Worm (Caenorhabditis elegans): ENCODE results near the gene atg-2.

Gene atg-2

DNA sequence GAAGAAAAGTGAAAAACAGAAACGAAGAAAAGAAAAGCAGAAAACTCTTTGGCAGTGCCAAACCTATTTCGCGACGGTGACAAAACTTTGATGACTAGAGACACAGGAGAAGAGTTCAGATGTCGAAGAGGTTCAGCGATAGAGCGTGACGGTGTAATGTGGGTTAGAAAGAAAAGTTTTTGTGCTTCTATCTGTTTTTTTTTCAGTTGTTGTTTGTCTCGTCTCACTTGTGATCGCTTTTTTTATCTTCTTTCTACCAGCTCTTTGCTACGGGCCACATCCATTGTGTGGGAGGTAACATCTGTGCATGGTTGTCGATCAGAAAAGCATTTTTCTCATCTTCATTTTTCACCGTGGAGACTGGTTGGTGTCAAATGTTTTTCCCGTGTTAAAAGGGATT is 19.3 kb downstream of the atg-2 start, which contains the start of gene F41B4.1 (continued):
- TF ChIP-seq rnt-1 (tag; optimal IDR thresholded peaks at IDR 0.05) = peak; percentile 74

DNA sequence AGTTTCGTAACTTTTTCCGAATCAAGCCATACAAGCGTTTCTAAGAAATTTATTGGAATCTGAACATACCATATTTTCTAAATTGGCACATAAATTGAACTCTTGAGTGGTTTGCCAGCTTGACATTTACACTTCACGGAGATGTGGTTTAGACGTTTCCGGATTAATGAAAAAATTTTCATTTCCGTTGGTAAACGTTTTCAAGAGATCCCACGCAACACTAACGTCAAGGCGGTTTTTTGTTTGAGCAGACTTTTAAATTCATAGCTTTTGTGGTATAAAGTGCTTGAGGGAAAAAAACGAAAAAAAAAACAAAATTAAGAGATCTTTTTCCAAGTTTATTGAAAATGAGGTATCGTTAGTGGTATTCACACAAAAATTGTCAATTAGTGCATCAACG is 28.6 kb downstream of the atg-2 start, which contains the start of gene F41B4.2:
Gene F41B4.2, minus strand, starts transcription at position 101 of the 400 bp plus-strand sequence.
- TF ChIP-seq xbp-1 (tag; optimal IDR thresholded peaks at IDR 0.05) (no peak), nhr-11 (tag; optimal IDR thresholded peaks at IDR 0.05) (no peak), grh-1 (GFP tag; IDR thresholded peaks at IDR 0.05) (no peak), nhr-90 (tag; optimal IDR thresholded peaks at IDR 0.05; ENCODE audit: poor library complexity) (no peak), unc-30 (tag; optimal IDR thresholded peaks at IDR 0.05) (no peak), fkh-8 (tag; optimal IDR thresholded peaks at IDR 0.05) (no peak), pqm-1 (tag; optimal IDR thresholded peaks at IDR 0.05) (no peak)

DNA sequence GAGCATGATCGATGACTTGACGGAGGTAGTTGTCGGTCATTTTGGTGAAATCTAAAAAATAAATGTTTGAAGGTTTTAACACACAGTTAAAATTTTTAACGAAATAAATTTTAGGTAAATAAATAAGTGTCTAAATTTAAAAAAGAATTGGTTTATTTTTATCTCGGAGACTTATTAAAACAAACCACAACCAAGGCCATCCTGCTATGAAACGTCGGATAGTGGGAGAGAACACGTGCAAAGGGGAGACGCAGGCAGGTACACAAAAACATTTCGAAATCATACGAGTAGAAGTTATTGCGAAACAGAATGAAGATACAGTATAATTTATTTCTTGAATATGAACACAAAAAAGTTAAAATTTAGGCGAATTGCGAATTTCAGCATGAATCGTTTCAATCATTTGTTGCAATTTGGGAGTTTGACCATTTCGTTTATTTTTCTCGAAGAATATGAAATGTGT is 29.5 kb downstream of the atg-2 start, which contains the start of gene F41B4.3:
Gene F41B4.3, minus strand, starts transcription at position 51 of the 463 bp plus-strand sequence.
- TF ChIP-seq ama-1 (optimal IDR thresholded peaks at IDR 0.05) = no peak
- TF ChIP-seq nhr-84 (tag; optimal IDR thresholded peaks at IDR 0.05) = no peak
- TF ChIP-seq blmp-1 (tag; optimal IDR thresholded peaks at IDR 0.05) = peak; percentile 36
- TF ChIP-seq lin-13 (GFP tag; optimal IDR thresholded peaks at IDR 0.05) = no peak
- peak; percentile 34 for TF ChIP-seq snu-23 (GFP tag; optimal IDR thresholded peaks at IDR 0.05)
- no peak for TF ChIP-seq fkh-10 (GFP tag; optimal IDR thresholded peaks at IDR 0.05)
- no peak for TF ChIP-seq pag-3 (tag; optimal IDR thresholded peaks at IDR 0.05; ENCODE audit: borderline replicate concordance, insufficient read depth)
- no peak for TF ChIP-seq fos-1 (tag; optimal IDR thresholded peaks at IDR 0.05)
- TF ChIP-seq lin-14 (GFP tag; optimal IDR thresholded peaks at IDR 0.05) = peak; percentile 61
- peak in 1 of 3 experiments; percentile 30 for TF ChIP-seq ceh-82 (tag; optimal IDR thresholded peaks at IDR 0.05)
- TF ChIP-seq hlh-4 (tag; optimal IDR thresholded peaks at IDR 0.05) = no peak
- peak; percentile 99 for TF ChIP-seq xbp-1 (tag; optimal IDR thresholded peaks at IDR 0.05)
- no peak for TF ChIP-seq hpl-2 (GFP tag; optimal IDR thresholded peaks at IDR 0.05)
- TF ChIP-seq sup-37 (GFP tag; optimal IDR thresholded peaks at IDR 0.05) = no peak
- TF ChIP-seq nhr-19 (GFP tag; conservative IDR thresholded peaks at IDR 0.05) = no peak
- no peak for TF ChIP-seq lin-39 (tag; optimal IDR thresholded peaks at IDR 0.05)
- TF ChIP-seq zip-4 (GFP tag; optimal IDR thresholded peaks at IDR 0.05) = peak; percentile 64
- TF ChIP-seq ets-5 (GFP tag; IDR thresholded peaks at IDR 0.05) = no peak
- TF ChIP-seq grh-1 (GFP tag; IDR thresholded peaks at IDR 0.05) = no peak
- TF ChIP-seq ceh-90 (tag; optimal IDR thresholded peaks at IDR 0.05) = no peak
- peak in 1 of 2 experiments; percentile 9 for TF ChIP-seq lin-35 (GFP tag; optimal IDR thresholded peaks at IDR 0.05)
- peak in 1 of 2 experiments; percentile 54 for TF ChIP-seq mdl-1 (tag; optimal IDR thresholded peaks at IDR 0.05)
- no peak for TF ChIP-seq unc-86 (tag; optimal IDR thresholded peaks at IDR 0.05)
- peak; percentile 72 for TF ChIP-seq mep-1 (tag; optimal IDR thresholded peaks at IDR 0.05)
- TF ChIP-seq lin-15B (tag; optimal IDR thresholded peaks at IDR 0.05) = no peak
- TF ChIP-seq ztf-4 (tag; optimal IDR thresholded peaks at IDR 0.05) = no peak
- TF ChIP-seq pqm-1 (tag; optimal IDR thresholded peaks at IDR 0.05) = no peak
- no peak for TF ChIP-seq ceh-8 (GFP tag; optimal IDR thresholded peaks at IDR 0.05)
- no peak for TF ChIP-seq nhr-85 (tag)
- TF ChIP-seq vab-15 (tag; optimal IDR thresholded peaks at IDR 0.05) = no peak
- TF ChIP-seq C04F5.9 (tag; optimal IDR thresholded peaks at IDR 0.05) = no peak
- TF ChIP-seq swsn-7 (tag; optimal IDR thresholded peaks at IDR 0.05) = no peak
- no peak for TF ChIP-seq egl-13 (tag; optimal IDR thresholded peaks at IDR 0.05)
- no peak for TF ChIP-seq mef-2 (tag; optimal IDR thresholded peaks at IDR 0.05)
- TF ChIP-seq nhr-12 (tag; optimal IDR thresholded peaks at IDR 0.05) = no peak
- TF ChIP-seq pax-3 (tag; optimal IDR thresholded peaks at IDR 0.05) = no peak
- peak; percentile 29 for TF ChIP-seq nhr-47 (tag; optimal IDR thresholded peaks at IDR 0.05)
- no peak for TF ChIP-seq tlp-1 (tag; optimal IDR thresholded peaks at IDR 0.05)
- no peak for TF ChIP-seq ceh-88 (GFP tag; IDR thresholded peaks at IDR 0.05)
- TF ChIP-seq rnt-1 (tag; optimal IDR thresholded peaks at IDR 0.05) = peak; percentile 29
- TF ChIP-seq jun-1 (tag; optimal IDR thresholded peaks at IDR 0.05) = no peak
- TF ChIP-seq skn-1 (tag; optimal IDR thresholded peaks at IDR 0.05) = peak; percentile 61
- TF ChIP-seq efl-1 (optimal IDR thresholded peaks at IDR 0.05) = peak in 1 of 2 experiments; percentile 13
- TF ChIP-seq efl-1 (GFP tag; optimal IDR thresholded peaks at IDR 0.05 in 1 of 2) = peak in 1 of 2 experiments; percentile 9
- peak; percentile 16 for TF ChIP-seq nhr-90 (tag; optimal IDR thresholded peaks at IDR 0.05; ENCODE audit: poor library complexity)
- TF ChIP-seq elt-2 (tag; optimal IDR thresholded peaks at IDR 0.05) = no peak
